Fruit fly (Drosophila melanogaster) whole organism, embryonic: Measurements from ENCODE around the gene CG3339.
A peak's percentile ranks its signal among the peaks of the same experiment; 100 is the strongest.

ENCODE experiments used
- Ada2b ChIP-seq: fragments of 200-800 bp; sonication (Bioruptor generic); IDR thresholded peaks from 2 replicates; pipeline ENCODE4 v1.3.6; 2022; ENCODE audit warnings: missing biosample characterization, missing genetic modification characterization
- Adf1 ChIP-seq: fragments of 200-800 bp; sonication (Bioruptor generic); IDR thresholded peaks from 2 replicates; pipeline ENCODE4 v1.3.6; 2022; ENCODE audit warnings: missing biosample characterization, missing genetic modification characterization
- BEAF-32 ChIP-seq: fragments of 200-800 bp; sonication (Bioruptor generic); optimal IDR thresholded peaks from 3 replicates; lab custom pipeline; 2017; ENCODE audit warnings: missing biosample characterization, missing genetic modification characterization, mild to moderate bottlenecking, moderate library complexity, missing genetic modification reagents
- CG11085 ChIP-seq: fragments of 200-800 bp; sonication (Bioruptor generic); IDR thresholded peaks from 2 replicates; pipeline ENCODE4 v1.3.6; 2022; ENCODE audit warnings: missing biosample characterization, missing genetic modification characterization
- CG11723 ChIP-seq: fragments of 200-800 bp; sonication (Bioruptor generic); optimal IDR thresholded peaks from 2 replicates; lab custom pipeline; 2017; ENCODE audit warnings: missing biosample characterization, mild to moderate bottlenecking, missing genetic modification characterization
- CG12155 ChIP-seq: fragments of 200-800 bp; sonication (Bioruptor generic); optimal IDR thresholded peaks from 3 replicates; lab custom pipeline; 2016; ENCODE audit warnings: missing biosample characterization, missing genetic modification characterization
- CG12659 ChIP-seq: fragments of 200-800 bp; sonication (Bioruptor generic); optimal IDR thresholded peaks from 3 replicates; lab custom pipeline; 2017; ENCODE audit warnings: mild to moderate bottlenecking, missing biosample characterization, missing genetic modification reagents, missing genetic modification characterization
- CG13296 ChIP-seq: fragments of 200-800 bp; sonication (Bioruptor generic); optimal IDR thresholded peaks from 3 replicates; lab custom pipeline; 2018; ENCODE audit warnings: missing biosample characterization, mild to moderate bottlenecking, missing genetic modification characterization
- CG13894 ChIP-seq: fragments of 200-800 bp; sonication (Bioruptor generic); optimal IDR thresholded peaks from 3 replicates; lab custom pipeline; 2018; ENCODE audit warnings: missing biosample characterization, mild to moderate bottlenecking, missing genetic modification characterization, moderate library complexity
- CG15514 ChIP-seq: fragments of 200-800 bp; sonication (Bioruptor generic); optimal IDR thresholded peaks from 3 replicates; lab custom pipeline; 2017; ENCODE audit warnings: missing biosample characterization, missing genetic modification characterization, mild to moderate bottlenecking, moderate library complexity, missing genetic modification reagents
- CG1603 ChIP-seq: fragments of 200-800 bp; sonication (Bioruptor generic); optimal IDR thresholded peaks from 2 replicates; lab custom pipeline; 2019; ENCODE audit warnings: missing biosample characterization, mild to moderate bottlenecking, missing genetic modification characterization, moderate library complexity
- CG17328 ChIP-seq: fragments of 200-800 bp; sonication (Bioruptor generic); IDR thresholded peaks from 2 replicates; pipeline ENCODE4 v1.3.6; 2022; ENCODE audit warnings: missing biosample characterization, missing genetic modification characterization
- CG17361 ChIP-seq: fragments of 200-800 bp; sonication (Bioruptor generic); IDR thresholded peaks from 3 replicates; pipeline ENCODE4 v1.3.6; 2022; ENCODE audit warnings: missing biosample characterization, missing genetic modification characterization
- CG17385 ChIP-seq: fragments of 200-800 bp; sonication (Bioruptor generic); optimal IDR thresholded peaks from 3 replicates; lab custom pipeline; 2018; ENCODE audit warnings: missing biosample characterization, mild to moderate bottlenecking, missing genetic modification characterization
- CG17802 ChIP-seq: fragments of 200-800 bp; sonication (Bioruptor generic); optimal IDR thresholded peaks from 2 replicates; lab custom pipeline; 2018; ENCODE audit warnings: missing biosample characterization, mild to moderate bottlenecking, missing genetic modification characterization, moderate library complexity
- CG18476 ChIP-seq: fragments of 200-800 bp; sonication (Bioruptor generic); optimal IDR thresholded peaks from 2 replicates; lab custom pipeline; 2016; ENCODE audit warnings: missing biosample characterization, mild to moderate bottlenecking, missing genetic modification characterization
- CG32532 ChIP-seq: fragments of 200-800 bp; sonication (Bioruptor generic); IDR thresholded peaks from 2 replicates; pipeline ENCODE4 v1.3.6; 2022; ENCODE audit warnings: missing biosample characterization, missing genetic modification characterization
- CG33213 ChIP-seq: fragments of 200-800 bp; sonication (Bioruptor generic); optimal IDR thresholded peaks from 3 replicates; lab custom pipeline; 2016; ENCODE audit warnings: missing biosample characterization, missing genetic modification characterization
- CG4820 ChIP-seq: fragments of 200-800 bp; sonication (Bioruptor generic); optimal IDR thresholded peaks from 3 replicates; lab custom pipeline; 2016; ENCODE audit warnings: missing biosample characterization, missing genetic modification characterization
- CG4854 ChIP-seq: fragments of 200-800 bp; sonication (Bioruptor generic); optimal IDR thresholded peaks from 2 replicates; lab custom pipeline; 2016; ENCODE audit warnings: missing biosample characterization, missing genetic modification characterization, inconsistent platforms
- CG7271 ChIP-seq: fragments of 200-800 bp; sonication (Bioruptor generic); optimal IDR thresholded peaks from 2 replicates; lab custom pipeline; 2018; ENCODE audit warnings: missing biosample characterization, mild to moderate bottlenecking, missing genetic modification characterization, moderate library complexity
- Dll ChIP-seq: fragments of 200-800 bp; sonication (Bioruptor generic); IDR thresholded peaks from 4 replicates; pipeline ENCODE4 v1.3.6; 2022; ENCODE audit warnings: missing biosample characterization, missing genetic modification characterization; ENCODE audit not compliant: partially characterized antibody
- E2f1 ChIP-seq: fragments of 200-800 bp; sonication (Bioruptor generic); IDR thresholded peaks from 2 replicates; pipeline ENCODE4 v1.3.6; 2022; ENCODE audit warnings: missing biosample characterization, missing genetic modification characterization
- ERR ChIP-seq: fragments of 200-800 bp; sonication (Bioruptor generic); optimal IDR thresholded peaks from 2 replicates; lab custom pipeline; 2016; ENCODE audit warnings: missing biosample characterization, missing genetic modification characterization
- Gug ChIP-seq: fragments of 200-800 bp; sonication (Bioruptor generic); IDR thresholded peaks from 4 replicates; pipeline ENCODE4 v1.3.6; 2022; ENCODE audit warnings: missing biosample characterization, missing genetic modification characterization
- MBD-R2 ChIP-seq: fragments of 200-800 bp; sonication (Bioruptor generic); IDR thresholded peaks from 2 replicates; pipeline ENCODE4 v1.3.6; 2022; ENCODE audit warnings: missing biosample characterization, missing genetic modification characterization
- Mrtf ChIP-seq: fragments of 200-800 bp; sonication (Bioruptor generic); IDR thresholded peaks from 3 replicates; pipeline ENCODE4 v1.3.6; 2022; ENCODE audit warnings: missing biosample characterization, missing genetic modification characterization
- Myb ChIP-seq: fragments of 200-800 bp; sonication (Bioruptor generic); optimal IDR thresholded peaks from 2 replicates; lab custom pipeline; 2016; ENCODE audit warnings: missing biosample characterization, missing genetic modification characterization
- PHDP ChIP-seq: fragments of 200-800 bp; sonication (Bioruptor generic); optimal IDR thresholded peaks from 3 replicates; lab custom pipeline; 2018; ENCODE audit warnings: missing biosample characterization, mild to moderate bottlenecking, missing genetic modification characterization, moderate library complexity
- Pdp1 ChIP-seq, 2 experiments: fragments of 200-800 bp; sonication (Bioruptor generic); optimal IDR thresholded peaks; 3 replicates each; lab custom pipeline; 2016; ENCODE audit warnings: missing biosample characterization in 2 of 2, missing genetic modification characterization in 2 of 2, mild to moderate bottlenecking in 1 of 2, moderate library complexity in 1 of 2
- Sry-β ChIP-seq: fragments of 200-800 bp; sonication (Bioruptor generic); optimal IDR thresholded peaks from 2 replicates; lab custom pipeline; 2018; ENCODE audit warnings: missing biosample characterization, mild to moderate bottlenecking, missing genetic modification characterization, moderate library complexity
- al ChIP-seq: fragments of 200-800 bp; sonication (Bioruptor generic); IDR thresholded peaks from 2 replicates; pipeline ENCODE4 v1.3.6; 2022; ENCODE audit warnings: missing biosample characterization, missing genetic modification characterization
- br ChIP-seq: fragments of >200 bp; optimal IDR thresholded peaks from 2 replicates; lab custom pipeline; 2017
- disco-r ChIP-seq: fragments of 200-800 bp; sonication (Bioruptor generic); optimal IDR thresholded peaks from 2 replicates; lab custom pipeline; 2016; ENCODE audit warnings: missing biosample characterization, missing genetic modification characterization
- ewg ChIP-seq: fragments of 200-800 bp; sonication (Bioruptor generic); optimal IDR thresholded peaks from 3 replicates; lab custom pipeline; 2017; ENCODE audit warnings: mild to moderate bottlenecking, missing biosample characterization, missing genetic modification reagents, missing genetic modification characterization
- fd102C ChIP-seq: fragments of 200-800 bp; sonication (Bioruptor generic); optimal IDR thresholded peaks from 2 replicates; lab custom pipeline; 2018; ENCODE audit warnings: missing biosample characterization, mild to moderate bottlenecking, missing genetic modification characterization, moderate library complexity
- gce ChIP-seq: fragments of 200-800 bp; sonication (Bioruptor generic); IDR thresholded peaks from 3 replicates; pipeline ENCODE4 v1.3.6; 2022; ENCODE audit warnings: missing biosample characterization, missing genetic modification characterization
- h ChIP-seq: fragments of >200 bp; optimal IDR thresholded peaks from 2 replicates; lab custom pipeline; 2017
- her ChIP-seq: fragments of 200-800 bp; sonication (Bioruptor generic); optimal IDR thresholded peaks from 2 replicates; lab custom pipeline; 2016; ENCODE audit warnings: missing biosample characterization, missing genetic modification characterization
- inv ChIP-seq: fragments of 200-800 bp; sonication (Bioruptor generic); IDR thresholded peaks from 2 replicates; pipeline ENCODE4 v1.3.6; 2022; ENCODE audit warnings: missing biosample characterization, missing genetic modification characterization; ENCODE audit not compliant: partially characterized antibody
- otp ChIP-seq: fragments of 200-800 bp; sonication (Bioruptor generic); IDR thresholded peaks from 3 replicates; pipeline ENCODE4, ENCODE4 v1.3.6; 2022; ENCODE audit warnings: missing biosample characterization, missing genetic modification characterization
- peb ChIP-seq: fragments of 200-800 bp; sonication (Bioruptor generic); IDR thresholded peaks from 2 replicates; pipeline ENCODE4 v1.3.6; 2022; ENCODE audit warnings: missing biosample characterization, missing genetic modification characterization
- pho ChIP-seq: fragments of 200-800 bp; sonication (Bioruptor generic); optimal IDR thresholded peaks from 2 replicates; lab custom pipeline; 2016; ENCODE audit warnings: missing biosample characterization, missing genetic modification characterization
- ro ChIP-seq: fragments of 200-800 bp; sonication (Bioruptor generic); IDR thresholded peaks from 2 replicates; pipeline ENCODE4 v1.3.6; 2022; ENCODE audit warnings: missing biosample characterization, missing genetic modification characterization
- sna ChIP-seq: fragments of 200-800 bp; sonication (Bioruptor generic); IDR thresholded peaks from 2 replicates; pipeline ENCODE4 v1.3.6; 2022; ENCODE audit warnings: missing biosample characterization, missing genetic modification characterization; ENCODE audit not compliant: partially characterized antibody
- ssp ChIP-seq: fragments of 200-800 bp; sonication (Bioruptor generic); IDR thresholded peaks from 2 replicates; pipeline ENCODE4 v1.3.6; 2022; ENCODE audit warnings: missing biosample characterization, missing genetic modification characterization
- tio ChIP-seq: fragments of 200-800 bp; sonication (Bioruptor generic); optimal IDR thresholded peaks from 2 replicates; lab custom pipeline; 2017; ENCODE audit warnings: missing biosample characterization, missing genetic modification characterization, inconsistent platforms
- trh ChIP-seq: fragments of 200-800 bp; sonication (Bioruptor generic); optimal IDR thresholded peaks from 2 replicates; lab custom pipeline; 2016; ENCODE audit warnings: missing biosample characterization, missing genetic modification characterization
- vfl ChIP-seq: fragments of 200-800 bp; sonication (Bioruptor generic); optimal IDR thresholded peaks from 2 replicates; lab custom pipeline; 2016; ENCODE audit warnings: missing biosample characterization, missing genetic modification characterization
- zfh2 ChIP-seq: fragments of 200-800 bp; sonication (Bioruptor generic); optimal IDR thresholded peaks from 2 replicates; lab custom pipeline; 2016; ENCODE audit warnings: missing biosample characterization, missing genetic modification characterization

The CG3339 gene

dm6 chr3R:27253136-27253920 is 68.8 kb downstream of the CG3339 start, which contains the start of gene pll (continued):
- TF ChIP-seq ssp (GFP tag; lab: Robert Waterston, UW) (peak; percentile 82), ewg (GFP tag; lab: Kevin White, UChicago) (peak; percentile 81), Pdp1 (GFP tag; optimal IDR thresholded peaks at IDR 0.05; lab: Kevin White, UChicago) (peak; percentile 67 to 92), CG17385 (GFP tag; lab: Kevin White, UChicago) (no peak), CG4820 (peak; percentile 68), otp (peak; percentile 83; the same call in 2 of the 3 replicates), her (GFP tag; lab: Kevin White, UChicago) (no peak), CG18476 (GFP tag; lab: Kevin White, UChicago) (peak; percentile 70), Sry-β (GFP tag; lab: Kevin White, UChicago) (no peak), CG15514 (GFP tag; lab: Kevin White, UChicago) (peak; percentile 79), CG12155 (GFP tag; lab: Kevin White, UChicago) (peak; percentile 83), sna (no peak), ro (GFP tag; lab: Robert Waterston, UW) (peak; percentile 59; the same call in 1 of the 2 replicates), Ada2b (GFP tag; lab: Robert Waterston, UW) (peak; percentile 86), CG32532 (peak; percentile 93), CG7271 (peak; percentile 17), pho (GFP tag; lab: Kevin White, UChicago) (peak; percentile 78), CG17361 (no peak; the same call in none of the 3 replicates), ERR (peak; percentile 76), CG17802 (tag; lab: Kevin White, UChicago) (peak; percentile 40), Myb (GFP tag; lab: Kevin White, UChicago) (peak; percentile 43), br (lab: Kevin White, UChicago) (no peak), peb (GFP tag; lab: Robert Waterston, UW) (peak; percentile 83), al (GFP tag; lab: Robert Waterston, UW) (peak; percentile 83), Mrtf (GFP tag; lab: Robert Waterston, UW) (peak; percentile 85), CG13894 (no peak), Gug (GFP tag; lab: Robert Waterston, UW) (peak; percentile 88), CG4854 (peak; percentile 53), CG1603 (tag; lab: Kevin White, UChicago) (peak; percentile 71), gce (GFP tag; lab: Robert Waterston, UW) (peak; percentile 79; the same call in 2 of the 3 replicates), CG11085 (peak; percentile 77; the same call in 1 of the 2 replicates), fd102C (GFP tag; lab: Kevin White, UChicago) (no peak), CG17328 (GFP tag; lab: Robert Waterston, UW) (peak; percentile 91), zfh2 (GFP tag; lab: Kevin White, UChicago) (peak; percentile 66), BEAF-32 (GFP tag; lab: Kevin White, UChicago) (peak; percentile 83), CG33213 (GFP tag; lab: Kevin White, UChicago) (peak; percentile 71), Dll (GFP tag; lab: Robert Waterston, UW) (peak; percentile 68; the same call in 3 of the 4 replicates), PHDP (peak; percentile 82), CG13296 (no peak), vfl (GFP tag; lab: Kevin White, UChicago) (peak; percentile 67), disco-r (no peak), inv (GFP tag; lab: Robert Waterston, UW) (peak; percentile 22; the same call in 1 of the 2 replicates), CG12659 (GFP tag; lab: Kevin White, UChicago) (peak; percentile 93), Adf1 (GFP tag; lab: Robert Waterston, UW) (peak; percentile 67), CG11723 (GFP tag; lab: Kevin White, UChicago) (no peak), tio (GFP tag; lab: Kevin White, UChicago) (no peak), h (lab: Kevin White, UChicago) (no peak), E2f1 (GFP tag; lab: Robert Waterston, UW) (peak; percentile 90), trh (peak; percentile 22), MBD-R2 (GFP tag; lab: Robert Waterston, UW) (peak; percentile 89)
